Fruit fly (Drosophila melanogaster) whole organism, embryonic: ENCODE results near the gene net.

Experiments
- Aef1 ChIP-seq: fragments of 200-800 bp; sonication (Bioruptor generic); IDR thresholded peaks from 3 replicates; pipeline ENCODE4 v1.3.6; 2022; ENCODE audit warnings: missing biosample characterization, missing genetic modification characterization
- BtbVII ChIP-seq: fragments of 200-800 bp; sonication (Bioruptor generic); optimal IDR thresholded peaks from 3 replicates; lab custom pipeline; 2017; ENCODE audit warnings: missing biosample characterization, mild to moderate bottlenecking, missing genetic modification characterization
- CG11696 ChIP-seq: fragments of 200-800 bp; sonication (Bioruptor generic); IDR thresholded peaks from 2 replicates; pipeline ENCODE4 v1.3.6; 2022; ENCODE audit warnings: missing biosample characterization, missing genetic modification characterization
- CG12659 ChIP-seq: fragments of 200-800 bp; sonication (Bioruptor generic); optimal IDR thresholded peaks from 3 replicates; lab custom pipeline; 2017; ENCODE audit warnings: mild to moderate bottlenecking, missing biosample characterization, missing genetic modification reagents, missing genetic modification characterization
- CG12769 ChIP-seq: fragments of 200-800 bp; sonication (Bioruptor generic); optimal IDR thresholded peaks from 2 replicates; lab custom pipeline; 2019; ENCODE audit warnings: missing biosample characterization, mild to moderate bottlenecking, missing genetic modification characterization, moderate library complexity
- CG12942 ChIP-seq: fragments of 200-800 bp; sonication (Bioruptor generic); optimal IDR thresholded peaks from 3 replicates; lab custom pipeline; 2016; ENCODE audit warnings: missing biosample characterization, missing genetic modification characterization
- CG13775 ChIP-seq: fragments of 200-800 bp; sonication (Bioruptor generic); optimal IDR thresholded peaks from 3 replicates; lab custom pipeline; 2017; ENCODE audit warnings: missing biosample characterization, mild to moderate bottlenecking, missing genetic modification characterization
- CG13894 ChIP-seq: fragments of 200-800 bp; sonication (Bioruptor generic); optimal IDR thresholded peaks from 3 replicates; lab custom pipeline; 2018; ENCODE audit warnings: missing biosample characterization, mild to moderate bottlenecking, missing genetic modification characterization, moderate library complexity
- CG14860 ChIP-seq: fragments of 200-800 bp; sonication (Bioruptor generic); IDR thresholded peaks from 3 replicates; pipeline ENCODE4 v1.3.6; 2022; ENCODE audit warnings: missing biosample characterization, missing genetic modification characterization; ENCODE audit not compliant: partially characterized antibody
- CG17186 ChIP-seq: fragments of 200-800 bp; sonication (Bioruptor generic); optimal IDR thresholded peaks from 3 replicates; lab custom pipeline; 2017; ENCODE audit warnings: missing biosample characterization, missing genetic modification reagents, missing genetic modification characterization
- CG18599 ChIP-seq: fragments of 200-800 bp; sonication (Bioruptor generic); optimal IDR thresholded peaks from 3 replicates; lab custom pipeline; 2017; ENCODE audit warnings: missing biosample characterization, missing genetic modification characterization, mild to moderate bottlenecking, moderate library complexity, missing genetic modification reagents
- CG2120 ChIP-seq: fragments of 200-800 bp; sonication (Bioruptor generic); optimal IDR thresholded peaks from 3 replicates; lab custom pipeline; 2016; ENCODE audit warnings: missing biosample characterization, missing genetic modification characterization
- CG2129 ChIP-seq: fragments of 200-800 bp; sonication (Bioruptor generic); IDR thresholded peaks from 2 replicates; pipeline ENCODE4 v1.3.6; 2022; ENCODE audit warnings: missing biosample characterization, missing genetic modification characterization; ENCODE audit not compliant: partially characterized antibody
- CG2875 ChIP-seq: fragments of 200-800 bp; sonication (Bioruptor generic); optimal IDR thresholded peaks from 2 replicates; lab custom pipeline; 2017; ENCODE audit warnings: missing biosample characterization, mild to moderate bottlenecking, missing genetic modification characterization, missing genetic modification reagents
- CG30403 ChIP-seq: fragments of 200-800 bp; sonication (Bioruptor generic); optimal IDR thresholded peaks from 3 replicates; lab custom pipeline; 2016; ENCODE audit warnings: missing biosample characterization, missing genetic modification characterization
- CG34224 ChIP-seq: fragments of 200-800 bp; sonication (Bioruptor generic); IDR thresholded peaks from 3 replicates; pipeline ENCODE4 v1.3.6; 2022; ENCODE audit warnings: missing biosample characterization, missing genetic modification characterization; ENCODE audit not compliant: partially characterized antibody
- CG3838 ChIP-seq: fragments of 200-800 bp; sonication (Bioruptor generic); optimal IDR thresholded peaks from 3 replicates; lab custom pipeline; 2016; ENCODE audit warnings: missing biosample characterization, missing genetic modification characterization
- CG4360 ChIP-seq: fragments of 200-800 bp; sonication (Bioruptor generic); IDR thresholded peaks from 2 replicates; pipeline ENCODE4 v1.3.6; 2022; ENCODE audit warnings: missing biosample characterization, missing genetic modification characterization
- CG4707 ChIP-seq: fragments of 200-800 bp; sonication (Bioruptor generic); optimal IDR thresholded peaks from 2 replicates; lab custom pipeline; 2018; ENCODE audit warnings: missing biosample characterization, mild to moderate bottlenecking, missing genetic modification characterization, moderate library complexity
- CG6765 ChIP-seq: fragments of 200-800 bp; sonication (Bioruptor generic); optimal IDR thresholded peaks from 3 replicates; lab custom pipeline; 2017; ENCODE audit warnings: missing biosample characterization, mild to moderate bottlenecking, missing genetic modification characterization
- D19B ChIP-seq: fragments of 200-800 bp; sonication (Bioruptor generic); optimal IDR thresholded peaks from 2 replicates; lab custom pipeline; 2017; ENCODE audit warnings: missing biosample characterization, mild to moderate bottlenecking, missing genetic modification characterization
- Deaf1 ChIP-seq: fragments of 200-800 bp; optimal IDR thresholded peaks from 3 replicates; lab custom pipeline; 2019; ENCODE audit warnings: missing biosample characterization, mild to moderate bottlenecking, missing genetic modification characterization, moderate library complexity
- Doc2 ChIP-seq: fragments of 200-800 bp; sonication (Bioruptor generic); IDR thresholded peaks from 2 replicates; pipeline ENCODE4 v1.3.6; 2022; ENCODE audit warnings: missing biosample characterization, missing genetic modification characterization
- Dref ChIP-seq: fragments of 200-800 bp; sonication (Bioruptor generic); IDR thresholded peaks from 2 replicates; pipeline ENCODE4 v1.3.6; 2022; ENCODE audit warnings: missing biosample characterization, missing genetic modification characterization
- Fer1 ChIP-seq: fragments of 200-800 bp; sonication (Bioruptor generic); optimal IDR thresholded peaks from 2 replicates; lab custom pipeline; 2017; ENCODE audit warnings: missing biosample characterization, mild to moderate bottlenecking, missing genetic modification characterization
- Gsc ChIP-seq: fragments of 200-800 bp; sonication (Bioruptor generic); IDR thresholded peaks from 2 replicates; pipeline ENCODE4 v1.3.6; 2022; ENCODE audit warnings: missing biosample characterization, missing genetic modification characterization
- HLH4C ChIP-seq: fragments of 200-800 bp; sonication (Bioruptor generic); IDR thresholded peaks from 3 replicates; pipeline ENCODE4 v1.3.6; 2022; ENCODE audit warnings: missing biosample characterization, missing genetic modification characterization; ENCODE audit not compliant: partially characterized antibody
- Hand ChIP-seq: fragments of 200-800 bp; sonication (Bioruptor generic); optimal IDR thresholded peaks from 2 replicates; lab custom pipeline; 2017; ENCODE audit warnings: mild to moderate bottlenecking, missing biosample characterization, missing genetic modification reagents, missing genetic modification characterization
- Lim3 ChIP-seq: fragments of 200-800 bp; sonication (Bioruptor generic); IDR thresholded peaks from 2 replicates; pipeline ENCODE4 v1.3.6; 2022; ENCODE audit warnings: missing biosample characterization, missing genetic modification characterization
- NC2β ChIP-seq: fragments of 200-800 bp; sonication (Bioruptor generic); optimal IDR thresholded peaks from 2 replicates; lab custom pipeline; 2016; ENCODE audit warnings: missing biosample characterization, missing genetic modification characterization
- Opbp ChIP-seq: fragments of 200-800 bp; sonication (Bioruptor generic); IDR thresholded peaks from 3 replicates; pipeline ENCODE4 v1.3.6; 2022; ENCODE audit warnings: missing biosample characterization, missing genetic modification characterization; ENCODE audit not compliant: partially characterized antibody
- Ptx1 ChIP-seq: fragments of 200-800 bp; sonication (Bioruptor generic); IDR thresholded peaks from 2 replicates; pipeline ENCODE4 v1.3.6; 2022; ENCODE audit warnings: missing biosample characterization, missing genetic modification characterization
- Tbp ChIP-seq: fragments of >200 bp; optimal IDR thresholded peaks from 2 replicates; lab custom pipeline; 2018; ENCODE audit warnings: missing biosample characterization, missing genetic modification characterization
- az2 ChIP-seq: fragments of 200-800 bp; sonication (Bioruptor generic); optimal IDR thresholded peaks from 3 replicates; lab custom pipeline; 2016; ENCODE audit warnings: missing biosample characterization, missing genetic modification characterization
- bbx ChIP-seq: fragments of 200-800 bp; sonication (Bioruptor generic); IDR thresholded peaks from 2 replicates; pipeline ENCODE4 v1.3.6; 2022; ENCODE audit warnings: missing biosample characterization, missing genetic modification characterization; ENCODE audit not compliant: partially characterized antibody
- crc ChIP-seq: fragments of 200-800 bp; sonication (Bioruptor generic); optimal IDR thresholded peaks from 2 replicates; lab custom pipeline; 2016; ENCODE audit warnings: missing biosample characterization, missing genetic modification characterization
- dati ChIP-seq: fragments of 200-800 bp; sonication (Bioruptor generic); IDR thresholded peaks from 2 replicates; pipeline ENCODE4 v1.3.6; 2022; ENCODE audit warnings: missing biosample characterization, missing genetic modification characterization
- fru ChIP-seq: fragments of >200 bp; optimal IDR thresholded peaks from 2 replicates; lab custom pipeline; 2017
- grau ChIP-seq: fragments of 200-800 bp; optimal IDR thresholded peaks from 3 replicates; lab custom pipeline; 2019; ENCODE audit warnings: missing biosample characterization, mild to moderate bottlenecking, missing genetic modification characterization, moderate library complexity
- kni ChIP-seq: fragments of 200-800 bp; sonication (Bioruptor generic); optimal IDR thresholded peaks from 3 replicates; lab custom pipeline; 2017; ENCODE audit warnings: mild to moderate bottlenecking, missing biosample characterization, missing genetic modification reagents, missing genetic modification characterization
- knrl ChIP-seq: fragments of 200-800 bp; sonication (Bioruptor generic); IDR thresholded peaks from 3 replicates; pipeline ENCODE4 v1.3.6; 2022; ENCODE audit warnings: missing biosample characterization, missing genetic modification characterization; ENCODE audit not compliant: partially characterized antibody
- lab ChIP-seq: fragments of 200-800 bp; sonication (Bioruptor generic); optimal IDR thresholded peaks from 3 replicates; lab custom pipeline; 2017; ENCODE audit warnings: missing biosample characterization, missing genetic modification characterization, mild to moderate bottlenecking, moderate library complexity, missing genetic modification reagents
- lmd ChIP-seq: fragments of 200-800 bp; sonication (Bioruptor generic); IDR thresholded peaks from 2 replicates; pipeline ENCODE4 v1.3.6; 2022; ENCODE audit warnings: missing biosample characterization, missing genetic modification characterization
- org-1 ChIP-seq: fragments of 200-800 bp; sonication (Bioruptor generic); optimal IDR thresholded peaks from 2 replicates; lab custom pipeline; 2017; ENCODE audit warnings: missing biosample characterization, missing genetic modification characterization
- otp ChIP-seq: fragments of 200-800 bp; sonication (Bioruptor generic); IDR thresholded peaks from 3 replicates; pipeline ENCODE4, ENCODE4 v1.3.6; 2022; ENCODE audit warnings: missing biosample characterization, missing genetic modification characterization
- pnt ChIP-seq: fragments of 200-800 bp; sonication (Bioruptor generic); optimal IDR thresholded peaks from 3 replicates; lab custom pipeline; 2016; ENCODE audit warnings: missing biosample characterization, missing genetic modification characterization
- ro ChIP-seq: fragments of 200-800 bp; sonication (Bioruptor generic); IDR thresholded peaks from 2 replicates; pipeline ENCODE4 v1.3.6; 2022; ENCODE audit warnings: missing biosample characterization, missing genetic modification characterization
- sna ChIP-seq: fragments of 200-800 bp; sonication (Bioruptor generic); IDR thresholded peaks from 2 replicates; pipeline ENCODE4 v1.3.6; 2022; ENCODE audit warnings: missing biosample characterization, missing genetic modification characterization; ENCODE audit not compliant: partially characterized antibody
- tgo ChIP-seq: fragments of 200-800 bp; sonication (Bioruptor generic); IDR thresholded peaks from 3 replicates; pipeline ENCODE4 v1.3.6; 2022; ENCODE audit warnings: missing biosample characterization, missing genetic modification characterization
- trh ChIP-seq: fragments of 200-800 bp; sonication (Bioruptor generic); optimal IDR thresholded peaks from 2 replicates; lab custom pipeline; 2016; ENCODE audit warnings: missing biosample characterization, missing genetic modification characterization
- wek ChIP-seq: fragments of 200-800 bp; sonication (Bioruptor generic); optimal IDR thresholded peaks from 3 replicates; lab custom pipeline; 2018; ENCODE audit warnings: missing biosample characterization, mild to moderate bottlenecking, missing genetic modification characterization, moderate library complexity

Gene net

DNA sequence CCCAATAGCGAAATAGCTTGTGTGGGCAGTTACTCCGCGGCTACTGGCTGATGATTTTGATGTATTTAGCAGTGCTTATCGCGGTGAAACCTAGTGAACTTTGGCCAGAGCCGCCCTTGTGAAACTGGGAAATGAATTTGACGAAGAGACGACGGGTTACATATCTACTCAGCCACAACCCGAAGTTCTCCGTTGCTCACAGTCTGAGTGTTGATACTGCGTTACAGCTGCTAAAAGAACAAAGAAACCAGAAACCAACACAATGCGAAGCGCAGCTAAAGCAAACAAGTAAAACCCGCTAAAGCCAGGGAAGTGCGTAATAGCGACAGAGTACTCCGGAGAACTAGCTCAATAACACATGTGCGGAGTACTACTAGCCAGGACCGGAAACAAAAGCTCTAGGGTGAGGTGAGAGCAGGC lies 41.1 kb upstream of the net start (continued):
- TF ChIP-seq CG4360 (GFP tag; lab: Robert Waterston, UW) (no peak), ro (GFP tag; lab: Robert Waterston, UW) (no peak), Hand (peak; percentile 49), Deaf1 (tag; lab: Kevin White, UChicago) (peak; percentile 51), knrl (no peak), sna (GFP tag; lab: Robert Waterston, UW) (no peak), HLH4C (no peak), fru (lab: Kevin White, UChicago) (no peak), Ptx1 (no peak), CG2120 (GFP tag; lab: Kevin White, UChicago) (no peak), Tbp (GFP tag; lab: Kevin White, UChicago) (no peak), NC2β (GFP tag; lab: Kevin White, UChicago) (no peak), lmd (GFP tag; lab: Robert Waterston, UW) (no peak), Fer1 (peak; percentile 37), CG12942 (GFP tag; lab: Kevin White, UChicago) (no peak), CG12769 (tag; lab: Kevin White, UChicago) (peak; percentile 20), CG2875 (no peak), org-1 (GFP tag; lab: Kevin White, UChicago) (no peak), dati (GFP tag; lab: Robert Waterston, UW) (no peak), grau (no peak), CG4707 (GFP tag; lab: Kevin White, UChicago) (no peak), CG13894 (tag; lab: Kevin White, UChicago) (peak; percentile 49), CG11696 (GFP tag; lab: Robert Waterston, UW) (0 out of 2 replicates have a peak, but pooled peaks have one; percentile 18), Dref (GFP tag; lab: Robert Waterston, UW) (no peak), bbx (GFP tag; lab: Robert Waterston, UW) (no peak), CG2129 (no peak), CG34224 (GFP tag; lab: Robert Waterston, UW) (no peak), CG3838 (no peak), Lim3 (GFP tag; lab: Robert Waterston, UW) (no peak), lab (GFP tag; lab: Kevin White, UChicago) (peak; percentile 51), CG6765 (no peak), crc (GFP tag; lab: Kevin White, UChicago) (no peak), CG17186 (GFP tag; lab: Kevin White, UChicago) (no peak), Opbp (GFP tag; lab: Robert Waterston, UW) (no peak), CG18599 (GFP tag; lab: Kevin White, UChicago) (no peak), Doc2 (GFP tag; lab: Robert Waterston, UW) (no peak), Aef1 (no peak), CG30403 (GFP tag; lab: Kevin White, UChicago) (no peak), Gsc (no peak), az2 (GFP tag; lab: Kevin White, UChicago) (no peak), kni (no peak), D19B (GFP tag; lab: Kevin White, UChicago) (no peak), CG12659 (GFP tag; lab: Kevin White, UChicago) (no peak), BtbVII (GFP tag; lab: Kevin White, UChicago) (no peak), tgo (GFP tag; lab: Robert Waterston, UW) (no peak), wek (GFP tag; lab: Kevin White, UChicago) (no peak), pnt (GFP tag; lab: Kevin White, UChicago) (no peak), trh (GFP tag; lab: Kevin White, UChicago) (no peak), CG14860 (no peak), CG13775 (GFP tag; lab: Kevin White, UChicago) (no peak), otp (GFP tag; lab: Robert Waterston, UW) (0 out of 3 replicates have a peak, but pooled peaks have one; percentile 8)
